Worm (Caenorhabditis elegans): ENCODE data around the gene F44B9.9.
A peak's percentile ranks its signal among the peaks of the same experiment; 100 is the strongest.

Gene F44B9.9

ce11 chrIII:8077180-8077579, 46.3 kb upstream of the F44B9.9 start (continued):
- TF ChIP-seq hrde-1 (tag; optimal IDR thresholded peaks at IDR 0.05; ENCODE audit: borderline replicate concordance) (no peak), bed-2 (GFP tag; IDR thresholded peaks at IDR 0.05) (no peak)

ce11 chrIII:8069206-8069605, 38.3 kb upstream of the F44B9.9 start:
- no peak for TF ChIP-seq aptf-2 (GFP tag; conservative IDR thresholded peaks at IDR 0.05)
- TF ChIP-seq attf-3 (GFP tag; conservative IDR thresholded peaks at IDR 0.05), result no peak
- TF ChIP-seq nfyb-1 (GFP tag; IDR thresholded peaks at IDR 0.05), result 0 out of 2 replicates have a peak, but pooled peaks have one; percentile 70
- TF ChIP-seq snpc-1.3 (tag; optimal IDR thresholded peaks at IDR 0.05; ENCODE audit: insufficient read depth), result no peak
- peak; percentile 39; the same call in 1 of the 2 replicates for TF ChIP-seq hmg-1.2 (GFP tag; IDR thresholded peaks at IDR 0.05)
- no peak for TF ChIP-seq hmg-20 (GFP tag; IDR thresholded peaks at IDR 0.05)
- no peak for TF ChIP-seq B0035.1 (tag; optimal IDR thresholded peaks at IDR 0.05)
- TF ChIP-seq bed-2 (GFP tag; IDR thresholded peaks at IDR 0.05), result no peak
- TF ChIP-seq repo-1 (tag; optimal IDR thresholded peaks at IDR 0.05), result no peak
- TF ChIP-seq lin-26 (GFP tag; IDR thresholded peaks at IDR 0.05), result peak; percentile 76
- TF ChIP-seq ets-4 (GFP tag; optimal IDR thresholded peaks at IDR 0.05), result no peak
- peak; percentile 89 for TF ChIP-seq snpc-1.1 (tag; optimal IDR thresholded peaks at IDR 0.05; ENCODE audit: insufficient read depth)
- no peak for TF ChIP-seq chd-7 (tag; optimal IDR thresholded peaks at IDR 0.05)
- TF ChIP-seq B0336.3 (GFP tag; IDR thresholded peaks at IDR 0.05), result no peak
- peak; percentile 76 for TF ChIP-seq snpc-3.4 (tag; optimal IDR thresholded peaks at IDR 0.05)
- peak; percentile 7 for TF ChIP-seq F49E8.2 (tag; optimal IDR thresholded peaks at IDR 0.05; ENCODE audit: insufficient read depth)
- TF ChIP-seq T07F8.4 (tag; optimal IDR thresholded peaks at IDR 0.05), result no peak
- 0 out of 2 replicates have a peak, but pooled peaks have one; percentile 14 for TF ChIP-seq B0019.2 (GFP tag; conservative IDR thresholded peaks at IDR 0.05)
- peak; percentile 65 for TF ChIP-seq die-1 (tag; optimal IDR thresholded peaks at IDR 0.05)
- no peak for TF ChIP-seq attf-5 (GFP tag; optimal IDR thresholded peaks at IDR 0.05)
- TF ChIP-seq B0261.1 (tag; optimal IDR thresholded peaks at IDR 0.05), result peak; percentile 72
- TF ChIP-seq pha-4 (tag; optimal IDR thresholded peaks at IDR 0.05), result no peak
- TF ChIP-seq tbp1 (GFP tag; optimal IDR thresholded peaks at IDR 0.05), result peak; percentile 92
- TF ChIP-seq ztf-28 (GFP tag; IDR thresholded peaks at IDR 0.05), result no peak
- TF ChIP-seq ztf-25 (GFP tag; IDR thresholded peaks at IDR 0.05), result no peak
- peak; percentile 58 for TF ChIP-seq F23B12.7 (tag; optimal IDR thresholded peaks at IDR 0.05; ENCODE audit: insufficient read depth)
- peak; percentile 56 for TF ChIP-seq snpc-4 (GFP tag; optimal IDR thresholded peaks at IDR 0.05)
- TF ChIP-seq snpc-4 (tag; optimal IDR thresholded peaks at IDR 0.05), result peak in 3 of 4 experiments; percentile 86 to 88 (median 87)
- no peak for TF ChIP-seq F39B2.1 (GFP tag; IDR thresholded peaks at IDR 0.05)
- TF ChIP-seq mes-4 (tag; optimal IDR thresholded peaks at IDR 0.05), result no peak
- TF ChIP-seq Y79H2A.3 (GFP tag; conservative IDR thresholded peaks at IDR 0.05), result no peak
- no peak for TF ChIP-seq nhr-27 (tag; optimal IDR thresholded peaks at IDR 0.05)
- TF ChIP-seq egl-44 (GFP tag; IDR thresholded peaks at IDR 0.05), result 0 out of 2 replicates have a peak, but pooled peaks have one; percentile 11
- TF ChIP-seq ceh-27 (GFP tag; optimal IDR thresholded peaks at IDR 0.05), result no peak
- no peak for TF ChIP-seq gei-17 (GFP tag; optimal IDR thresholded peaks at IDR 0.05)
- TF ChIP-seq madf-3 (GFP tag; IDR thresholded peaks at IDR 0.05), result no peak
- TF ChIP-seq madf-8 (GFP tag; conservative IDR thresholded peaks at IDR 0.05), result no peak
- peak; percentile 66 for TF ChIP-seq rpc-1 (optimal IDR thresholded peaks at IDR 0.05)
- TF ChIP-seq rpc-1 (tag; optimal IDR thresholded peaks at IDR 0.05), result peak; percentile 74
- TF ChIP-seq ceh-58 (GFP tag; IDR thresholded peaks at IDR 0.05), result no peak
- TF ChIP-seq him-1 (tag; optimal IDR thresholded peaks at IDR 0.05), result peak; percentile 58
